Worm (Caenorhabditis elegans): ENCODE data around the gene C09B8.8.
A peak's percentile ranks its signal among the peaks of the same experiment; 100 is the strongest.

The C09B8.8 gene

DNA sequence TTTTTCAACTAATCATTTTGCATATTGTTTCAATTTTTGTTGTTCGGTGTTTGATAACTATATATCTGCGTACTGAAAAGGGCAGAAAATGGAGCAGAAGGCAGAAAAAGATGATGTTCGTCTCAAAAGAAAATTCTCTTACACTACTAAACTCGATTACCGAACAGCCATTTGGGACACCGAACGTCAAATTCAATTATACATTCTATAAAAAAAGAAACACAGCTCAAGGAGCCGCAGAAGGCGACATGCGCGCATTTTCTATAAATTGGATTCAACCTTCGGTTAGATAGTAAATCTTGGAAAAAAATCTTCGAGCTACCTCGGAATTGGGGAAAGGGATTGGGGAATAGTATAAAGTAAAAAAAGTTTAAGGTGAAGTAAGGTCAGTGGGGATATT, 32.0 kb upstream of the C09B8.8 start:
- TF ChIP-seq let-526 (GFP tag; IDR thresholded peaks at IDR 0.05) (no peak), F10E7.11 (tag; optimal IDR thresholded peaks at IDR 0.05) (no peak), let-607 (tag; optimal IDR thresholded peaks at IDR 0.05) (no peak), Y79H2A.3 (GFP tag; conservative IDR thresholded peaks at IDR 0.05) (no peak), lir-1 (GFP tag; conservative IDR thresholded peaks at IDR 0.05) (no peak), K11D2.4 (GFP tag; IDR thresholded peaks at IDR 0.05) (no peak)

DNA sequence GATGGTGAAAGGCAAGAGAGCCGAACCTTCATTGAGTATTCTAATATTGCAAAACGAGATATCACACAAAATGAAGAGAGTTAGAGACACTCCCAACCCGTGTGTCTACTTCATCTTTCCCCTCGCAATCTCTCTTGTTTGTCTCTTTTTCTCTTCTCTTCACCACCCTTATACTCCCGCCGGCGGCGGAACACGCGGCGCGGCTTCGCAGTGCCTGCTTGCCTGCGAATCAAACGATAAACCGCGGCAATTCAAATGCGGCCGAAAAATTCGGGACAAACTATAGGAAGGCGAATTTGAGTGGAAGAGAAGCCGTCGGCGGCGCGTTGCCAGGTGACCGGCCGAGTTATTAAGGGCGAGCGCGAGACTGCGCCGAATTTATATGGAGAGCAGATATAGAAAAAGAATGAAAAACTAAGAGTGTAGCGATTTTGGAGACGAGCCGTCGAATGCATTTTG, 30.7 kb upstream of the C09B8.8 start, which contains the start of gene klp-13:
Gene klp-13 (plus strand): TSS at position 409 of the 459 bp plus-strand sequence.
- no peak for TF ChIP-seq lsy-27 (tag; optimal IDR thresholded peaks at IDR 0.05; ENCODE audit: borderline replicate concordance, insufficient read depth)
- peak; percentile 78 for TF ChIP-seq lin-40 (tag; optimal IDR thresholded peaks at IDR 0.05)
- no peak for TF ChIP-seq C17E4.6 (GFP tag; IDR thresholded peaks at IDR 0.05)
- TF ChIP-seq efl-1 (GFP tag; optimal IDR thresholded peaks at IDR 0.05) = peak; percentile 70
- TF ChIP-seq C06A6.2 (GFP tag; conservative IDR thresholded peaks at IDR 0.05) = no peak
- no peak for TF ChIP-seq Y53F4B.3 (GFP tag; IDR thresholded peaks at IDR 0.05)
- no peak for TF ChIP-seq lag-1 (GFP tag; IDR thresholded peaks at IDR 0.05)
- peak; percentile 98 for TF ChIP-seq madf-10 (tag; optimal IDR thresholded peaks at IDR 0.05)
- peak; percentile 89 for TF ChIP-seq madf-3 (GFP tag; IDR thresholded peaks at IDR 0.05)
- TF ChIP-seq tbp1 (GFP tag; optimal IDR thresholded peaks at IDR 0.05) = peak; percentile 52
- TF ChIP-seq dpl-1 (GFP tag; optimal IDR thresholded peaks at IDR 0.05) = peak; percentile 51
- TF ChIP-seq lin-35 (GFP tag; optimal IDR thresholded peaks at IDR 0.05) = peak in 1 of 3 experiments; percentile 83
- 0 out of 2 replicates have a peak, but pooled peaks have one; percentile 86 for TF ChIP-seq F37B4.10 (GFP tag; IDR thresholded peaks at IDR 0.05)
- peak; percentile 64 for TF ChIP-seq chd-7 (tag; optimal IDR thresholded peaks at IDR 0.05)
- TF ChIP-seq snpc-4 (GFP tag; optimal IDR thresholded peaks at IDR 0.05) = no peak
- peak in 1 of 4 experiments; percentile 57 for TF ChIP-seq snpc-4 (tag; optimal IDR thresholded peaks at IDR 0.05)
- TF ChIP-seq F57A8.1 (GFP tag; optimal IDR thresholded peaks at IDR 0.05) = peak; percentile 55
- peak; percentile 11 for TF ChIP-seq die-1 (tag; optimal IDR thresholded peaks at IDR 0.05)
- TF ChIP-seq let-607 (tag; optimal IDR thresholded peaks at IDR 0.05) = peak; percentile 30 to 83
- TF ChIP-seq atf-7 (tag; optimal IDR thresholded peaks at IDR 0.05) = no peak
- peak; percentile 90 for TF ChIP-seq K12H6.12 (tag; optimal IDR thresholded peaks at IDR 0.05)
- TF ChIP-seq hmg-1.2 (GFP tag; IDR thresholded peaks at IDR 0.05) = peak; percentile 87
- TF ChIP-seq dox-1 (GFP tag; IDR thresholded peaks at IDR 0.05) = peak; percentile 65; the same call in 1 of the 2 replicates
- peak; percentile 38 for TF ChIP-seq ets-4 (GFP tag; optimal IDR thresholded peaks at IDR 0.05)
- peak; percentile 81 for TF ChIP-seq ekl-4 (GFP tag; IDR thresholded peaks at IDR 0.05)
- peak; percentile 41; the same call in 1 of the 2 replicates for TF ChIP-seq egl-44 (GFP tag; IDR thresholded peaks at IDR 0.05)
- TF ChIP-seq attf-5 (GFP tag; optimal IDR thresholded peaks at IDR 0.05) = peak; percentile 82
- TF ChIP-seq K11D2.4 (GFP tag; IDR thresholded peaks at IDR 0.05) = peak; percentile 67
- TF ChIP-seq ceh-58 (GFP tag; IDR thresholded peaks at IDR 0.05) = no peak
- TF ChIP-seq F23B12.7 (tag; optimal IDR thresholded peaks at IDR 0.05; ENCODE audit: insufficient read depth) = peak; percentile 50
- peak; percentile 16 for TF ChIP-seq somi-1 (GFP tag; optimal IDR thresholded peaks at IDR 0.05)
- TF ChIP-seq lin-54 (GFP tag; optimal IDR thresholded peaks at IDR 0.05) = no peak
- TF ChIP-seq nfyb-1 (GFP tag; IDR thresholded peaks at IDR 0.05) = peak; percentile 77
- TF ChIP-seq nhr-120 (GFP tag; IDR thresholded peaks at IDR 0.05) = no peak
- TF ChIP-seq gei-17 (GFP tag; optimal IDR thresholded peaks at IDR 0.05) = peak; percentile 45
- TF ChIP-seq Y67H2A.10 (GFP tag; conservative IDR thresholded peaks at IDR 0.05) = 0 out of 2 replicates have a peak, but pooled peaks have one; percentile 49
- TF ChIP-seq ztf-26 (tag; optimal IDR thresholded peaks at IDR 0.05) = peak; percentile 10
- peak; percentile 88 for TF ChIP-seq ceh-27 (GFP tag; optimal IDR thresholded peaks at IDR 0.05)
- peak; percentile 70 for TF ChIP-seq nhr-80 (tag; optimal IDR thresholded peaks at IDR 0.05)
- TF ChIP-seq zfh-2 (GFP tag; conservative IDR thresholded peaks at IDR 0.05) = peak; percentile 97
- TF ChIP-seq pbrm-1 (GFP tag; IDR thresholded peaks at IDR 0.05) = peak; percentile 48; the same call in 1 of the 2 replicates
- TF ChIP-seq ztf-18 (tag; optimal IDR thresholded peaks at IDR 0.05) = peak; percentile 30
